Fruit fly (Drosophila melanogaster) whole organism, embryonic: ENCODE data around the gene Ldsdh1.

ENCODE experiments used
- Abd-B ChIP-seq: fragments of 200-800 bp; sonication (Bioruptor generic); optimal IDR thresholded peaks from 2 replicates; lab custom pipeline; 2018; ENCODE audit warnings: missing biosample characterization, mild to moderate bottlenecking, missing genetic modification characterization, moderate library complexity
- BtbVII ChIP-seq: fragments of 200-800 bp; sonication (Bioruptor generic); optimal IDR thresholded peaks from 3 replicates; lab custom pipeline; 2017; ENCODE audit warnings: missing biosample characterization, mild to moderate bottlenecking, missing genetic modification characterization
- CG14014 ChIP-seq: fragments of 200-800 bp; sonication (Bioruptor generic); IDR thresholded peaks from 2 replicates; pipeline ENCODE4 v1.3.6; 2022; ENCODE audit warnings: missing biosample characterization, missing genetic modification characterization
- CG15011 ChIP-seq: fragments of 200-800 bp; sonication (Bioruptor generic); optimal IDR thresholded peaks from 3 replicates; lab custom pipeline; 2018; ENCODE audit warnings: missing biosample characterization, mild to moderate bottlenecking, missing genetic modification characterization
- CG1647 ChIP-seq: fragments of 200-800 bp; sonication (Bioruptor generic); optimal IDR thresholded peaks from 3 replicates; lab custom pipeline; 2016; ENCODE audit warnings: missing biosample characterization, missing genetic modification characterization
- CG1792 ChIP-seq: fragments of 200-800 bp; sonication (Bioruptor generic); optimal IDR thresholded peaks from 2 replicates; lab custom pipeline; 2016; ENCODE audit warnings: missing biosample characterization, missing genetic modification characterization
- CG18262 ChIP-seq: fragments of 200-800 bp; optimal IDR thresholded peaks from 3 replicates; lab custom pipeline; 2019; ENCODE audit warnings: missing biosample characterization, mild to moderate bottlenecking, missing genetic modification characterization, moderate library complexity
- CG2120 ChIP-seq: fragments of 200-800 bp; sonication (Bioruptor generic); optimal IDR thresholded peaks from 3 replicates; lab custom pipeline; 2016; ENCODE audit warnings: missing biosample characterization, missing genetic modification characterization
- CG2889 ChIP-seq: fragments of 200-800 bp; sonication (Bioruptor generic); IDR thresholded peaks from 3 replicates; pipeline ENCODE4 v1.3.6; 2022; ENCODE audit warnings: missing biosample characterization, missing genetic modification characterization
- CG31224 ChIP-seq: fragments of 200-800 bp; sonication (Bioruptor generic); IDR thresholded peaks from 2 replicates; pipeline ENCODE4 v1.3.6; 2022; ENCODE audit warnings: missing biosample characterization, missing genetic modification characterization
- CG32772 ChIP-seq: fragments of 200-800 bp; sonication (Bioruptor generic); IDR thresholded peaks from 2 replicates; pipeline ENCODE4 v1.3.6; 2022; ENCODE audit warnings: missing biosample characterization, missing genetic modification characterization
- CG4360 ChIP-seq: fragments of 200-800 bp; sonication (Bioruptor generic); IDR thresholded peaks from 2 replicates; pipeline ENCODE4 v1.3.6; 2022; ENCODE audit warnings: missing biosample characterization, missing genetic modification characterization
- CG6689 ChIP-seq: fragments of 200-800 bp; sonication (Bioruptor generic); IDR thresholded peaks from 2 replicates; pipeline ENCODE4 v1.3.6; 2022; ENCODE audit warnings: missing biosample characterization, missing genetic modification characterization
- CG9215 ChIP-seq: fragments of 200-800 bp; sonication (Bioruptor generic); IDR thresholded peaks from 2 replicates; pipeline ENCODE4 v1.3.6; 2022; ENCODE audit warnings: missing biosample characterization, missing genetic modification characterization
- Dref ChIP-seq: fragments of 200-800 bp; sonication (Bioruptor generic); IDR thresholded peaks from 2 replicates; pipeline ENCODE4 v1.3.6; 2022; ENCODE audit warnings: missing biosample characterization, missing genetic modification characterization
- Eip74EF ChIP-seq, 2 experiments: fragments of 200-800 bp in 1 of 2; fragments of >200 bp in 1 of 2; sonication (Bioruptor generic) in 1 of 2; optimal IDR thresholded peaks; 2 replicates each; lab custom pipeline; 2017 to 2019; ENCODE audit warnings: missing biosample characterization in 2 of 2, missing genetic modification characterization in 2 of 2, mild to moderate bottlenecking in 1 of 2, moderate library complexity in 1 of 2
- Ets65A ChIP-seq: fragments of 200-800 bp; sonication (Bioruptor generic); peaks from one replicate; lab custom pipeline; 2016; ENCODE audit warnings: missing biosample characterization, missing genetic modification characterization
- H15 ChIP-seq: fragments of 200-800 bp; sonication (Bioruptor generic); IDR thresholded peaks from 3 replicates; pipeline ENCODE4 v1.3.6; 2022; ENCODE audit warnings: missing biosample characterization, missing genetic modification characterization
- HLH4C ChIP-seq: fragments of 200-800 bp; sonication (Bioruptor generic); IDR thresholded peaks from 3 replicates; pipeline ENCODE4 v1.3.6; 2022; ENCODE audit warnings: missing biosample characterization, missing genetic modification characterization; ENCODE audit not compliant: partially characterized antibody
- HmgZ ChIP-seq: fragments of 200-800 bp; sonication (Bioruptor generic); optimal IDR thresholded peaks from 2 replicates; lab custom pipeline; 2018; ENCODE audit warnings: missing biosample characterization, mild to moderate bottlenecking, missing genetic modification characterization
- Hr78 ChIP-seq, 2 experiments: fragments of 200-800 bp in 1 of 2; fragments of >200 bp in 1 of 2; sonication (Bioruptor generic) in 1 of 2; optimal IDR thresholded peaks; 2 replicates each; lab custom pipeline; 2017 to 2019; ENCODE audit warnings: missing biosample characterization in 2 of 2, missing genetic modification characterization in 2 of 2, mild to moderate bottlenecking in 1 of 2, moderate library complexity in 1 of 2
- Lpt ChIP-seq: fragments of >200 bp; optimal IDR thresholded peaks from 2 replicates; lab custom pipeline; 2018; ENCODE audit warnings: missing biosample characterization, missing genetic modification characterization
- MBD-R2 ChIP-seq: fragments of 200-800 bp; sonication (Bioruptor generic); IDR thresholded peaks from 2 replicates; pipeline ENCODE4 v1.3.6; 2022; ENCODE audit warnings: missing biosample characterization, missing genetic modification characterization
- Med ChIP-seq: fragments of 200-800 bp; sonication (Bioruptor generic); peaks from one replicate; lab custom pipeline; 2016; ENCODE audit warnings: missing biosample characterization, missing genetic modification characterization, mild to moderate bottlenecking, inconsistent platforms, moderate library complexity
- Pdp1 ChIP-seq, 2 experiments: fragments of 200-800 bp; sonication (Bioruptor generic); optimal IDR thresholded peaks; 3 replicates each; lab custom pipeline; 2016; ENCODE audit warnings: missing biosample characterization in 2 of 2, missing genetic modification characterization in 2 of 2, mild to moderate bottlenecking in 1 of 2, moderate library complexity in 1 of 2
- Ptx1 ChIP-seq: fragments of 200-800 bp; sonication (Bioruptor generic); IDR thresholded peaks from 2 replicates; pipeline ENCODE4 v1.3.6; 2022; ENCODE audit warnings: missing biosample characterization, missing genetic modification characterization
- Rfx ChIP-seq: fragments of 200-800 bp; sonication (Bioruptor generic); IDR thresholded peaks from 2 replicates; pipeline ENCODE4 v1.3.6; 2022; ENCODE audit warnings: missing biosample characterization, missing genetic modification characterization
- Xbp1 ChIP-seq: fragments of 200-800 bp; sonication (Bioruptor generic); optimal IDR thresholded peaks from 3 replicates; lab custom pipeline; 2016; ENCODE audit warnings: missing biosample characterization, mild to moderate bottlenecking, missing genetic modification characterization
- ap ChIP-seq: fragments of 200-800 bp; sonication (Bioruptor generic); IDR thresholded peaks from 2 replicates; pipeline ENCODE4 v1.3.6; 2022; ENCODE audit warnings: missing biosample characterization, missing genetic modification characterization
- bcd ChIP-seq: fragments of 200-800 bp; sonication (Bioruptor generic); optimal IDR thresholded peaks from 2 replicates; lab custom pipeline; 2017; ENCODE audit warnings: missing biosample characterization, mild to moderate bottlenecking, missing genetic modification characterization
- cas ChIP-seq: fragments of 200-800 bp; sonication (Bioruptor generic); IDR thresholded peaks from 2 replicates; pipeline ENCODE4 v1.3.6; 2022; ENCODE audit warnings: missing biosample characterization, missing genetic modification characterization
- chm ChIP-seq: fragments of 200-800 bp; sonication (Bioruptor generic); IDR thresholded peaks from 2 replicates; pipeline ENCODE4 v1.3.6; 2022; ENCODE audit warnings: missing biosample characterization, missing genetic modification characterization
- disco-r ChIP-seq: fragments of 200-800 bp; sonication (Bioruptor generic); optimal IDR thresholded peaks from 2 replicates; lab custom pipeline; 2016; ENCODE audit warnings: missing biosample characterization, missing genetic modification characterization
- dysf ChIP-seq: fragments of 200-800 bp; sonication (Bioruptor generic); IDR thresholded peaks from 3 replicates; pipeline ENCODE4 v1.3.6; 2022; ENCODE audit warnings: missing biosample characterization, missing genetic modification characterization
- emc ChIP-seq: fragments of 200-800 bp; sonication (Bioruptor generic); optimal IDR thresholded peaks from 2 replicates; lab custom pipeline; 2016; ENCODE audit warnings: missing biosample characterization, missing genetic modification characterization
- eve ChIP-seq, 2 experiments: fragments of >200 bp; optimal IDR thresholded peaks; 2 replicates each; lab custom pipeline; 2017; ENCODE audit warnings: missing biosample characterization in 2 of 2, missing genetic modification characterization in 2 of 2
- lmd ChIP-seq: fragments of 200-800 bp; sonication (Bioruptor generic); IDR thresholded peaks from 2 replicates; pipeline ENCODE4 v1.3.6; 2022; ENCODE audit warnings: missing biosample characterization, missing genetic modification characterization
- mam ChIP-seq: fragments of 200-800 bp; sonication (Bioruptor generic); optimal IDR thresholded peaks from 3 replicates; lab custom pipeline; 2016; ENCODE audit warnings: missing biosample characterization, missing genetic modification characterization
- prd ChIP-seq, 3 experiments: fragments of >200 bp in 2 of 3; fragments of 200-800 bp in 1 of 3; sonication (Bioruptor generic) in 1 of 3; optimal IDR thresholded peaks in 2 of 3; IDR thresholded peaks in 1 of 3; 2 replicates in 2 of 3; 3 replicates in 1 of 3; pipeline versions ENCODE4 v1.3.6 to Lab custom; 2017 to 2022; ENCODE audit warnings: missing biosample characterization in 1 of 3, missing genetic modification characterization in 1 of 3
- row ChIP-seq: fragments of 200-800 bp; sonication (Bioruptor generic); IDR thresholded peaks from 3 replicates; pipeline ENCODE4 v1.3.6; 2022; ENCODE audit warnings: missing biosample characterization, missing genetic modification characterization
- sens ChIP-seq: fragments of 200-800 bp; sonication (Bioruptor generic); peaks from one replicate; lab custom pipeline; 2016; ENCODE audit warnings: missing biosample characterization, missing genetic modification characterization
- slbo ChIP-seq: fragments of 200-800 bp; sonication (Bioruptor generic); IDR thresholded peaks from 2 replicates; pipeline ENCODE4 v1.3.6; 2022; ENCODE audit warnings: missing biosample characterization, missing genetic modification characterization
- tll ChIP-seq, 2 experiments: fragments of 200-800 bp in 1 of 2; fragments of >200 bp in 1 of 2; sonication (Bioruptor generic) in 1 of 2; optimal IDR thresholded peaks; 2 replicates each; lab custom pipeline; 2017 to 2019; ENCODE audit warnings: missing biosample characterization in 2 of 2, missing genetic modification characterization in 2 of 2, mild to moderate bottlenecking in 1 of 2, moderate library complexity in 1 of 2
- vvl ChIP-seq: fragments of 200-800 bp; sonication (Bioruptor generic); IDR thresholded peaks from 2 replicates; pipeline ENCODE4 v1.3.6; 2022; ENCODE audit warnings: missing biosample characterization, missing genetic modification characterization

Gene Ldsdh1

DNA sequence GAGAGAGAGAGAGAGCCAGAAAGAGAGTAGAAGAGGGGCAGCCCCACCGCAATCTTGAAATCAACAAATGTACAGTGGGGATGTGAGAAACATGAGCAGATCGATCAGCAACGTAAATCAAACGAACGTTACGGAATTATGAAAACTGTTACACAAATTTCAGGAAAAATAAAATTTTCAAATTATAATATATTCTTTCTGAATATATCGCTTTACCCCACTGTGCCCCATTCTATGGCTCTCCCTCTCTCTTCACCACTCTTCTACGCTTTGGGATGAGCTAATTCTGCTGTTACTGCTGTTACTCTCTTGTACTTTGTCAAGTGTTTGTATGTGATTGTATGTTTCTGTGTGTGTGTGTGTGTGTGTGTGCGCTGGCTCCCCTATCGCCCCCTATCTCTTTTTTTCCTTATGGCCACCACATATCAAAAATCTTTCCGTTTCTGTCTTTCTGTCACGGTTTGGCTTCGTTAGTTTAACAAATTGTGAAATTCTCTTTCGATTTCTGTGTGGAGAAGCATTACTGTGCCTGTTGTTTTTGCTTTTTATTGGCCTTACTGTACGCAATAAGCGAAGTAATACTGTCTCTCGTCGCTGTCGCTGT is 9.7 kb upstream of the Ldsdh1 start (continued):
- peak; percentile 83 for TF ChIP-seq CG1792 (GFP tag; lab: Kevin White, UChicago)
- peak; percentile 98 for TF ChIP-seq CG32772 (GFP tag; lab: Robert Waterston, UW)
- TF ChIP-seq Abd-B: peak; percentile 89
- peak; percentile 91 for TF ChIP-seq CG1647

DNA sequence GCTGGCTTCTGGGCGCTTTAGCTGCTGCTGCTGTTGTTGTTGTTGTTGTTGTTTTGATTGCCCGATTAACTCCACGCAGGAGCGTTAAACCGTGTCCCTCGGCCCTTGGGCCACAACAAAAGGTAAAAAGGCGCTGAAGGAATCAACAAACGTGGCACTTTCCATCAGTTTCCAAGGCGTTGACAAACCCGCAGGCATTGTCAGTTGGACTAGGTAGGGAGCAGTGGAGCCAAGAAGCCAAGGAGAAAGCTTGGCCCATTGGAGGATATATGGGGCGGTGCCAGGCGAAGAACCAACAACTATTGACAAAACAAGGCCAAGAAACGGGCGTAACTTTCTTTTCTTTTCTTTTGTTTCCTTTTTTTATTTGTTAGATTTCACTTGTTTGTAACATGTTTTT is 5.7 kb upstream of the Ldsdh1 start, which contains the start of gene CG2256:
Gene CG2256, minus strand, starts transcription at position 101 of the 400 bp plus-strand sequence.
- TF ChIP-seq Eip74EF (GFP tag; optimal IDR thresholded peaks at IDR 0.05; lab: Kevin White, UChicago) (no peak), CG2889 (GFP tag; lab: Robert Waterston, UW) (no peak), cas (GFP tag; lab: Robert Waterston, UW) (no peak), CG4360 (GFP tag; lab: Robert Waterston, UW) (peak; percentile 39; the same call in 1 of the 2 replicates)

DNA sequence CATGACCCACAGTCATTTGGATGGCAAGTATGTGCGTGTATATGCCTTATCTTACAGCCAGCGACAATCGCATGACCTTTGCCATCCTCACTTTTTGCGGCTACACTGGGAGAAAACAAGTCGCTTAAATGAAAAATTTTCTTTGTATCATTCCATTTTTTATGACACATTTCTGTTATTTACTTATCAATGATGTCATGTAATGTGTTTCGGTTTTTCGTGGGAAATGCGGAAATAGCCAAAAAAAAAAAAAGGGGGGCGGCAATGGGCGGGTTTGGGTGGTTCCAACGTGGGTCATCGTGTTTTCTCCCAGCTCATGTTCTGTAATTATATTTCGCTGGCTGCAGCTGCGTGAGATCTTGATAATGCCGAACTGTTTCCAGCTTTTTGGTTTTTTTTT is 1.2 kb downstream of the Ldsdh1 start:
- TF ChIP-seq Dref (GFP tag; lab: Robert Waterston, UW) (no peak), MBD-R2 (GFP tag; lab: Robert Waterston, UW) (no peak), Lpt (no peak), row (GFP tag; lab: Robert Waterston, UW) (peak; percentile 51), Hr78 (GFP tag; optimal IDR thresholded peaks at IDR 0.05; lab: Kevin White, UChicago) (peak in 1 of 2 experiments; percentile 32), CG18262 (tag; lab: Kevin White, UChicago) (no peak), Abd-B (peak; percentile 2), tll (GFP tag; optimal IDR thresholded peaks at IDR 0.05; lab: Kevin White, UChicago) (no peak), CG9215 (GFP tag; lab: Robert Waterston, UW) (no peak), BtbVII (GFP tag; lab: Kevin White, UChicago) (no peak), Xbp1 (GFP tag; lab: Kevin White, UChicago) (peak; percentile 0), emc (GFP tag; lab: Kevin White, UChicago) (no peak), Pdp1 (GFP tag; optimal IDR thresholded peaks at IDR 0.05; lab: Kevin White, UChicago) (peak in 1 of 2 experiments; percentile 60), CG2120 (GFP tag; lab: Kevin White, UChicago) (peak; percentile 21), H15 (GFP tag; lab: Robert Waterston, UW) (no peak), CG14014 (GFP tag; lab: Robert Waterston, UW) (peak; percentile 18; the same call in 1 of the 2 replicates), disco-r (GFP tag; lab: Kevin White, UChicago) (no peak), bcd (GFP tag; lab: Kevin White, UChicago) (no peak), eve (GFP tag; optimal IDR thresholded peaks at IDR 0.05; lab: Kevin White, UChicago) (no peak), dysf (GFP tag; lab: Robert Waterston, UW) (0 out of 3 replicates have a peak, but pooled peaks have one; percentile 18), CG31224 (GFP tag; lab: Robert Waterston, UW) (no peak), sens (GFP tag; lab: Kevin White, UChicago) (peak; percentile 86), mam (GFP tag; lab: Kevin White, UChicago) (peak; percentile 9), chm (GFP tag; lab: Robert Waterston, UW) (no peak), CG6689 (GFP tag; lab: Robert Waterston, UW) (0 out of 2 replicates have a peak, but pooled peaks have one; percentile 33), Ptx1 (GFP tag; lab: Robert Waterston, UW) (0 out of 2 replicates have a peak, but pooled peaks have one; percentile 25), Ets65A (peak; percentile 80), ap (GFP tag; lab: Robert Waterston, UW) (peak; percentile 11; the same call in 1 of the 2 replicates), HmgZ (tag; lab: Kevin White, UChicago) (no peak), lmd (GFP tag; lab: Robert Waterston, UW) (peak; percentile 27; the same call in 1 of the 2 replicates), slbo (peak; percentile 41; the same call in 1 of the 2 replicates), prd (optimal IDR thresholded peaks at IDR 0.05; lab: Kevin White, UChicago) (no peak), prd (GFP tag; IDR thresholded peaks at IDR 0.05; lab: Robert Waterston, UW) (peak; percentile 50; the same call in 2 of the 3 replicates), Rfx (peak; percentile 31; the same call in 1 of the 2 replicates), Med (GFP tag; lab: Kevin White, UChicago) (peak; percentile 56), CG15011 (no peak), HLH4C (GFP tag; lab: Robert Waterston, UW) (no peak), vvl (GFP tag; lab: Robert Waterston, UW) (0 out of 2 replicates have a peak, but pooled peaks have one; percentile 8)
- TF ChIP-seq, all 482 proteins: peak for 20
